Worm (Caenorhabditis elegans): ENCODE measurements around the gene cnt-2.

DNA sequence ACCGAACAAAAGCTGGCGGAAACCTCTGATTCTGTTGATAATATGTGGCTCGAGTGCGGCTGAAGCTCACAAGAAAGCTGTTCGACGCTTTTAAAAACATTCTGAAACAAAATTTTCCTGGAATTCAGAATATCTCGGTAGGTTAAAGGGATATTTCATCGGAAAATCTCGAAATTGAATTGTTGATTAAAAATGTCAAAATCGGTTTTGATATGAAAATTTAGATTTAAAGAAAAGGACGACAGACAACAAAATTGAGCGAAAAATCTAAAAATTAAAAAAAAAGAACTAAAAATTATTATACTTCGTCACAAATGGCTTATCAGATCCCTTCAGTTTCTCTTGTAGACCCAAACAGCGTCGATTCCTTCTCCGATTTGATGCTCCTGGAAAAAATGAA is 45.6 kb downstream of the cnt-2 start, which contains the start of gene Y39A1A.20:
- TF ChIP-seq unc-39 (tag; optimal IDR thresholded peaks at IDR 0.05) (no peak), nhr-28 (tag; optimal IDR thresholded peaks at IDR 0.05) (no peak), snpc-4 (tag; optimal IDR thresholded peaks at IDR 0.05) (no peak), elt-1 (tag; optimal IDR thresholded peaks at IDR 0.05; ENCODE audit: borderline replicate concordance, insufficient read depth) (no peak), nhr-76 (tag; optimal IDR thresholded peaks at IDR 0.05) (no peak)

Data from whole organism, mixed stage, embryonic.